Worm (Caenorhabditis elegans): ENCODE measurements around the gene unc-30.
A peak's percentile ranks its signal among the peaks of the same experiment; 100 is the strongest.

The unc-30 gene

ce11 chrIV:13104900-13105299, 13.9 kb upstream of the unc-30 start, which contains the start of gene rde-11:
Gene rde-11 (plus strand): TSS chrIV:13105200.
- no peak for TF ChIP-seq tbx-2 (tag; optimal IDR thresholded peaks at IDR 0.05)
- no peak for TF ChIP-seq ztf-4 (tag; optimal IDR thresholded peaks at IDR 0.05)
- no peak for TF ChIP-seq skn-1 (tag; optimal IDR thresholded peaks at IDR 0.05)
- no peak for TF ChIP-seq jun-1 (tag; optimal IDR thresholded peaks at IDR 0.05)
- no peak for TF ChIP-seq sea-2 (GFP tag; optimal IDR thresholded peaks at IDR 0.05)
- no peak for TF ChIP-seq daf-12 (tag; optimal IDR thresholded peaks at IDR 0.05)
- TF ChIP-seq nfya-1 (tag; optimal IDR thresholded peaks at IDR 0.05; ENCODE audit: insufficient read depth) = no peak
- no peak for TF ChIP-seq aly-2 (tag; optimal IDR thresholded peaks at IDR 0.05)
- TF ChIP-seq fkh-2 (tag; optimal IDR thresholded peaks at IDR 0.05) = no peak

DNA sequence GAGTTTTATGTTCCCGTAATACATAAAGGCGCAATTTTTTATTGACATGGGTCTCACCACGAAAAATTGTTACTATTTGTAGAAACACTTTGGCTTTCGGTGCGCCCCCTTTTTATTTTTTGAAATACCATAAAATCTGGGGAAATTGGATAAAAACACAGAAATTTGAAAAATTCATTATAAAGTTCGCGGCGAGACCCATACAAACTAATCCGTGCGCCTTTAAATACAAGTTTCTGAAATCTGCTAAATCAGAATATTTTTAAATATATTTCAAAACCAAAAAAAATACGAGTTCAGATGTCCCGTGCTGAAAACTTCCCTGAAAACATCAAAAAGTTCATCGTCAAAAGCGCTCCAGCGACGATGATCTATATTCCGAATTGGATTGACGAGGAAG, 11.4 kb upstream of the unc-30 start, which contains the start of gene B0564.2:
Gene B0564.2 (plus strand): TSS at position 301 of the 400 bp plus-strand sequence.
- no peak for TF ChIP-seq ceh-9 (tag; optimal IDR thresholded peaks at IDR 0.05)
- TF ChIP-seq elt-3 (tag; optimal IDR thresholded peaks at IDR 0.05) = no peak

DNA sequence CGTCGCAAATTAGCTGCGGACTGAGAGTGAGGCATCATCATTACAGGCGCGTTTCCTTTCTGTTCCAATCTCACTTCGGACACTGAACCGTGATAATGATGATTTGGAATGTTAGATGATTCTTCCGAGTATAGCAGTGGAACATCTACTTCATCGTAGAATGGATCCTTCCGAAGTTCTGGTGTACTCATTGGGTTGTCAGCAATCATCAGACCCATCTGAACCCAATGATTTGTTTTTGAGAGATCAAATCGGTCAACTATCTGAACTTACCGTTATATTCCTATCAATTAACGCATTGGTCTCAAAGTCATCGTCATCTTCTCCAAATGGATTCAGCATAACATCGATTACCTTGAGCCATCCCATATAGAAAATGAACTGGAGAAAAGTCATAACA, 10.3 kb upstream of the unc-30 start:
- TF ChIP-seq lin-39 (tag; optimal IDR thresholded peaks at IDR 0.05) = no peak
- no peak for TF ChIP-seq fos-1 (tag; optimal IDR thresholded peaks at IDR 0.05)
- no peak for TF ChIP-seq nhr-76 (tag; optimal IDR thresholded peaks at IDR 0.05)
- no peak for TF ChIP-seq pha-4 (tag; optimal IDR thresholded peaks at IDR 0.05)
- TF ChIP-seq zag-1 (tag; optimal IDR thresholded peaks at IDR 0.05) = no peak
- TF ChIP-seq unc-62 (GFP tag; optimal IDR thresholded peaks at IDR 0.05) = no peak
- TF ChIP-seq R02D3.7 (tag; optimal IDR thresholded peaks at IDR 0.05) = no peak
- no peak for TF ChIP-seq nhr-43 (tag; optimal IDR thresholded peaks at IDR 0.05; ENCODE audit: poor library complexity, severe bottlenecking)
- TF ChIP-seq ztf-11 (tag; optimal IDR thresholded peaks at IDR 0.05) = no peak
- TF ChIP-seq nhr-28 (tag; optimal IDR thresholded peaks at IDR 0.05) = no peak
- TF ChIP-seq fkh-10 (GFP tag; optimal IDR thresholded peaks at IDR 0.05) = no peak
- TF ChIP-seq ceh-82 (tag; optimal IDR thresholded peaks at IDR 0.05) = no peak
- TF ChIP-seq aly-2 (tag; optimal IDR thresholded peaks at IDR 0.05) = no peak
- no peak for TF ChIP-seq ama-1 (optimal IDR thresholded peaks at IDR 0.05)
- no peak for TF ChIP-seq daf-12 (tag; optimal IDR thresholded peaks at IDR 0.05)
- TF ChIP-seq unc-39 (tag; optimal IDR thresholded peaks at IDR 0.05) = no peak

DNA sequence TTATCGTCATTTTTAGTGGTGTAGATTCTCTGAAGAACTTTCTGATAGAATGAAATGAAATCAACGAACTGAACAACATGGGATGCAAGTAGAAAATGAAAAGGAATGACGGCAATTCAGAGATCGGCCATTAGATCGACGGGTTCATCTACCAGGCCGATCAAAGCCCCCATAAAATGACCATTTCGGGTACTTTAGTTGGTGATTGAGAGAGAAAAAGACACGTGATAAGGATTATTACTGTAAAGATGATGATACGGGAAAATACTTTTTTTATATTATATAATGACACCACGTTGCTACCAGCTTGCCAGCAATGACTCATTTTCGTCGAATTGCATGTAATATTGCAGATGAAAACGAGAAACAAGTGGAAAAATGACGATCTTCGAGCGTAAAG, 9.0 kb upstream of the unc-30 start, which contains the start of gene best-1:
Gene best-1 (minus strand): TSS at position 29 of the 400 bp plus-strand sequence.
- peak; percentile 1 for TF ChIP-seq nhr-23 (tag; optimal IDR thresholded peaks at IDR 0.05)
- no peak for TF ChIP-seq nhr-43 (tag; optimal IDR thresholded peaks at IDR 0.05; ENCODE audit: poor library complexity, severe bottlenecking)
- TF ChIP-seq egl-5 (tag; optimal IDR thresholded peaks at IDR 0.05) = peak; percentile 57
- no peak for TF ChIP-seq nhr-11 (tag; optimal IDR thresholded peaks at IDR 0.05)
- TF ChIP-seq nhr-25 (tag; optimal IDR thresholded peaks at IDR 0.05) = no peak
- peak; percentile 14 for TF ChIP-seq mdl-1 (tag; optimal IDR thresholded peaks at IDR 0.05)
- TF ChIP-seq jun-1 (tag; optimal IDR thresholded peaks at IDR 0.05) = no peak
- no peak for TF ChIP-seq elt-3 (tag; optimal IDR thresholded peaks at IDR 0.05)
- no peak for TF ChIP-seq sea-2 (GFP tag; optimal IDR thresholded peaks at IDR 0.05)
- no peak for TF ChIP-seq ztf-4 (tag; optimal IDR thresholded peaks at IDR 0.05)
- no peak for TF ChIP-seq ceh-9 (tag; optimal IDR thresholded peaks at IDR 0.05)
- no peak for TF ChIP-seq eor-1 (tag; optimal IDR thresholded peaks at IDR 0.05)

ce11 chrIV:13110876-13111275, 7.9 kb upstream of the unc-30 start:
- TF ChIP-seq snpc-4 (tag; optimal IDR thresholded peaks at IDR 0.05) (no peak), nhr-25 (tag; optimal IDR thresholded peaks at IDR 0.05) (peak; percentile 6)

ce11 chrIV:13112982-13113381, 5.8 kb upstream of the unc-30 start, which contains the start of gene best-2:
Gene best-2 (minus strand): TSS chrIV:13113082.
- TF ChIP-seq tbx-2 (tag; optimal IDR thresholded peaks at IDR 0.05) (no peak), lin-39 (tag; optimal IDR thresholded peaks at IDR 0.05) (no peak), fkh-10 (GFP tag; optimal IDR thresholded peaks at IDR 0.05) (no peak), nhr-23 (tag; optimal IDR thresholded peaks at IDR 0.05) (no peak), skn-1 (tag; optimal IDR thresholded peaks at IDR 0.05) (no peak), lin-15B (tag; optimal IDR thresholded peaks at IDR 0.05) (no peak), nhr-11 (tag; optimal IDR thresholded peaks at IDR 0.05) (no peak), ama-1 (optimal IDR thresholded peaks at IDR 0.05) (no peak), hmg-11 (tag; optimal IDR thresholded peaks at IDR 0.05) (no peak), elt-2 (tag; optimal IDR thresholded peaks at IDR 0.05) (no peak), nhr-237 (tag; optimal IDR thresholded peaks at IDR 0.05) (no peak), unc-62 (GFP tag; optimal IDR thresholded peaks at IDR 0.05) (no peak), nhr-67 (tag; optimal IDR thresholded peaks at IDR 0.05) (no peak), fos-1 (tag; optimal IDR thresholded peaks at IDR 0.05) (no peak), sea-2 (GFP tag; optimal IDR thresholded peaks at IDR 0.05) (no peak), jun-1 (tag; optimal IDR thresholded peaks at IDR 0.05) (no peak)

Measured in whole organism, L3 larva.